Worm (Caenorhabditis elegans): ENCODE measurements around the gene kin-30.
A peak's percentile ranks its signal among the peaks of the same experiment; 100 is the strongest.

The kin-30 gene

ce11 chrV:15285984-15286383, 41.4 kb downstream of the kin-30 start:
- no peak for TF ChIP-seq efl-1 (optimal IDR thresholded peaks at IDR 0.05)
- TF ChIP-seq efl-1 (GFP tag; optimal IDR thresholded peaks at IDR 0.05 in 1 of 2) = peak in 1 of 2 experiments; percentile 88
- TF ChIP-seq nhr-85 (tag) = peak; percentile 83
- TF ChIP-seq elt-3 (tag; optimal IDR thresholded peaks at IDR 0.05) = peak; percentile 28 to 88 (median 78)
- TF ChIP-seq nhr-20 (tag; optimal IDR thresholded peaks at IDR 0.05) = peak; percentile 42
- no peak for TF ChIP-seq ztf-11 (tag; optimal IDR thresholded peaks at IDR 0.05)
- TF ChIP-seq aly-2 (tag; optimal IDR thresholded peaks at IDR 0.05) = no peak
- no peak for TF ChIP-seq zag-1 (tag; optimal IDR thresholded peaks at IDR 0.05)
- no peak for TF ChIP-seq tlp-1 (tag; optimal IDR thresholded peaks at IDR 0.05)
- TF ChIP-seq ceh-8 (GFP tag; optimal IDR thresholded peaks at IDR 0.05) = no peak
- TF ChIP-seq hpl-2 (GFP tag; optimal IDR thresholded peaks at IDR 0.05) = no peak
- no peak for TF ChIP-seq nhr-11 (tag; optimal IDR thresholded peaks at IDR 0.05)
- TF ChIP-seq fkh-4 (tag; optimal IDR thresholded peaks at IDR 0.05; ENCODE audit: borderline replicate concordance) = no peak

ce11 chrV:15287856-15288255, 43.3 kb downstream of the kin-30 start, which contains the start of gene cyp-34A1:
TSS of gene cyp-34A1 (minus strand) at chrV:15287956.
- TF ChIP-seq hlh-4 (tag; optimal IDR thresholded peaks at IDR 0.05) (no peak), grh-1 (GFP tag; IDR thresholded peaks at IDR 0.05) (no peak), C04F5.9 (tag; optimal IDR thresholded peaks at IDR 0.05) (no peak)

- TF ChIP-seq efl-1 (optimal IDR thresholded peaks at IDR 0.05) = no peak
- peak in 1 of 2 experiments; percentile 12 for TF ChIP-seq efl-1 (GFP tag; optimal IDR thresholded peaks at IDR 0.05 in 1 of 2)
- no peak for TF ChIP-seq ztf-11 (tag; optimal IDR thresholded peaks at IDR 0.05)
These were observed 46.4 kb downstream of the kin-30 start, which contains the start of gene cyp-34A2 for ce11 chrV:15290995-15291394. TSS of gene cyp-34A2 (minus strand) at chrV:15291095.

ce11 chrV:15293865-15294264, 49.3 kb downstream of the kin-30 start, which contains the start of gene str-96:
TSS of gene str-96 (minus strand) at chrV:15293965.
- TF ChIP-seq grh-1 (GFP tag; IDR thresholded peaks at IDR 0.05) (no peak), ceh-8 (GFP tag; optimal IDR thresholded peaks at IDR 0.05) (peak; percentile 86), fkh-8 (tag; optimal IDR thresholded peaks at IDR 0.05) (peak; percentile 32), nhr-84 (tag; optimal IDR thresholded peaks at IDR 0.05) (no peak)
